Worm (Caenorhabditis elegans): ENCODE measurements around the gene C34H4.1.
A peak's percentile ranks its signal among the peaks of the same experiment; 100 is the strongest.

The C34H4.1 gene

DNA sequence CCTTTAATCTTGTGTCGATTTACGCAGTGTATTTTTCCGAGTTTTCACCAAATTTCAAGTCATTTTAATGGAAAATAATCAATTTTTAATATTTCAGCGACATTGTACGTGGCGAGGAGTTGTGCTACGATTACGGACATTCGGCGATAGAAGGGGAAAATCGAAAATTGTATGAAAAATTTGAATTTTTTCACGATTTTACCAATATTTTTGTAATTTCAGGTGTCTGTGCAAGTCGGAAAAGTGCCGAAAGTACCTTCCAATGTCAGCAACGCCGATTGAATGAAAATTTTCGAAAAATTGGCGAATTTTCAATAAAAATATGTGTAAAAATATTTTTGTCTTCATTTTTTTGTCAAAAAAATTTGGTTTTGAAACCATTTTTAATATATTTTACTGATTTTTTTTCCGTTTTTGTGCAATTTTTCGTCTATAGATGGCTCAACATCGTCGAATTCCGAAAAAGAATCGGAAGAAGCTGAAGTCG, 49.9 kb downstream of the C34H4.1 start, which contains the start of gene Y41D4B.11:
Gene Y41D4B.11, plus strand, starts transcription at position 437 of the 487 bp plus-strand sequence.
- TF ChIP-seq attf-4 (tag; optimal IDR thresholded peaks at IDR 0.05) (no peak), hmg-1.1 (GFP tag; IDR thresholded peaks at IDR 0.05) (no peak), madf-5 (GFP tag; IDR thresholded peaks at IDR 0.05) (no peak), lin-29 (GFP tag; IDR thresholded peaks at IDR 0.05) (no peak), dmd-6 (GFP tag; IDR thresholded peaks at IDR 0.05) (no peak), unc-62 (GFP tag; optimal IDR thresholded peaks at IDR 0.05 in 1 of 2) (peak in 1 of 2 experiments; percentile 91), unc-62 (tag; optimal IDR thresholded peaks at IDR 0.05) (no peak), dmd-9 (GFP tag; IDR thresholded peaks at IDR 0.05) (no peak), egl-27 (tag; optimal IDR thresholded peaks at IDR 0.05) (no peak)
